Worm (Caenorhabditis elegans): ENCODE data around the gene srbc-48.
"Not testable (repeated sequence)": the region's sequence is repeated elsewhere in the genome, so short reads cannot be mapped to it uniquely, and the experiment has no call there.

DNA sequence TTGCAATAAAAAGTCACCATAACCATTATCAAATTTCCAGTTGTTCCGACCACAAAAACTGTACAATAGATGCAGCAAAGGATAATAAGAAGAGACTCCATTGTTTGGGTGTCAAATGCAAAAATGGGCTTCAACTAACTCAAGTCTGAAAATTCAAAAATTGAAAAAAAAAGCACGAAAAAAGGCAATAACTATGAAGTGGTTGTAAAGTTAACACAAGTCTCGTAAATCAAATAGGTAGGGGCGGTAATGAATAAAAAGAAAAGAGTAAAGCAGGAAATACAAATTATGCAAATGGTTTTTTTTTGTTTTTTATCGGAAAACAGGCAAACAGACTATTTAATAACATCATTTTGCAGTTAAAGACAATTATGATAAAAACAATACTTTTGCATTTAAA is 12.7 kb upstream of the srbc-48 start, which contains the start of gene srsx-38:
- TF ChIP-seq cebp-2 (GFP tag; IDR thresholded peaks at IDR 0.05); B0019.2 (GFP tag; conservative IDR thresholded peaks at IDR 0.05); nhr-120 (GFP tag; IDR thresholded peaks at IDR 0.05); hlh-26 (GFP tag; conservative IDR thresholded peaks at IDR 0.05); pha-4 (tag; optimal IDR thresholded peaks at IDR 0.05); chd-7 (tag; optimal IDR thresholded peaks at IDR 0.05); lir-1 (GFP tag; conservative IDR thresholded peaks at IDR 0.05); ceh-79 (tag; optimal IDR thresholded peaks at IDR 0.05); ets-4 (GFP tag; optimal IDR thresholded peaks at IDR 0.05): not testable (repeated sequence)

Data from whole organism, young adult.